Fruit fly (Drosophila melanogaster) whole organism, embryonic: Measurements from ENCODE around the gene zen.

ENCODE experiments used
- Abd-B ChIP-seq: fragments of 200-800 bp; sonication (Bioruptor generic); optimal IDR thresholded peaks from 2 replicates; lab custom pipeline; 2018; ENCODE audit warnings: missing biosample characterization, mild to moderate bottlenecking, missing genetic modification characterization, moderate library complexity
- CG10147 ChIP-seq: fragments of 200-800 bp; sonication (Bioruptor generic); optimal IDR thresholded peaks from 2 replicates; lab custom pipeline; 2019; ENCODE audit warnings: missing biosample characterization, mild to moderate bottlenecking, missing genetic modification characterization, moderate library complexity
- CG1024 ChIP-seq: fragments of 200-800 bp; sonication (Bioruptor generic); IDR thresholded peaks from 2 replicates; pipeline ENCODE4 v1.3.6; 2022; ENCODE audit warnings: missing biosample characterization, missing genetic modification characterization
- CG10654 ChIP-seq: fragments of 200-800 bp; sonication (Bioruptor generic); optimal IDR thresholded peaks from 2 replicates; lab custom pipeline; 2016; ENCODE audit warnings: missing biosample characterization, missing genetic modification characterization
- CG11247 ChIP-seq: fragments of 200-800 bp; sonication (Bioruptor generic); IDR thresholded peaks from 2 replicates; pipeline ENCODE4 v1.3.6; 2022; ENCODE audit warnings: missing biosample characterization, missing genetic modification characterization
- CG11504 ChIP-seq: fragments of 200-800 bp; sonication (Bioruptor generic); optimal IDR thresholded peaks from 3 replicates; lab custom pipeline; 2019; ENCODE audit warnings: missing biosample characterization, mild to moderate bottlenecking, missing genetic modification characterization, moderate library complexity
- CG11695 ChIP-seq: fragments of 200-800 bp; sonication (Bioruptor generic); IDR thresholded peaks from 3 replicates; pipeline ENCODE4 v1.3.6; 2022; ENCODE audit warnings: missing biosample characterization, missing genetic modification characterization
- CG11723 ChIP-seq: fragments of 200-800 bp; sonication (Bioruptor generic); optimal IDR thresholded peaks from 2 replicates; lab custom pipeline; 2017; ENCODE audit warnings: missing biosample characterization, mild to moderate bottlenecking, missing genetic modification characterization
- CG13424 ChIP-seq: fragments of 200-800 bp; sonication (Bioruptor generic); optimal IDR thresholded peaks from 2 replicates; lab custom pipeline; 2019; ENCODE audit warnings: missing biosample characterization, mild to moderate bottlenecking, missing genetic modification characterization, moderate library complexity
- CG13624 ChIP-seq: fragments of 200-800 bp; sonication (Bioruptor generic); optimal IDR thresholded peaks from 2 replicates; lab custom pipeline; 2016; ENCODE audit warnings: missing biosample characterization, missing genetic modification characterization
- CG15011 ChIP-seq: fragments of 200-800 bp; sonication (Bioruptor generic); optimal IDR thresholded peaks from 3 replicates; lab custom pipeline; 2018; ENCODE audit warnings: missing biosample characterization, mild to moderate bottlenecking, missing genetic modification characterization
- CG1529 ChIP-seq: fragments of 200-800 bp; sonication (Bioruptor generic); optimal IDR thresholded peaks from 3 replicates; lab custom pipeline; 2018; ENCODE audit warnings: missing biosample characterization, missing genetic modification characterization
- CG17612 ChIP-seq: fragments of 200-800 bp; sonication (Bioruptor generic); IDR thresholded peaks from 2 replicates; pipeline ENCODE4 v1.3.6; 2022; ENCODE audit warnings: missing biosample characterization, missing genetic modification characterization
- CG18011 ChIP-seq: fragments of 200-800 bp; sonication (Bioruptor generic); optimal IDR thresholded peaks from 2 replicates; lab custom pipeline; 2017; ENCODE audit warnings: missing biosample characterization, missing genetic modification characterization, mild to moderate bottlenecking, moderate library complexity, missing genotype
- CG18476 ChIP-seq: fragments of 200-800 bp; sonication (Bioruptor generic); optimal IDR thresholded peaks from 2 replicates; lab custom pipeline; 2016; ENCODE audit warnings: missing biosample characterization, mild to moderate bottlenecking, missing genetic modification characterization
- CG2120 ChIP-seq: fragments of 200-800 bp; sonication (Bioruptor generic); optimal IDR thresholded peaks from 3 replicates; lab custom pipeline; 2016; ENCODE audit warnings: missing biosample characterization, missing genetic modification characterization
- CG2129 ChIP-seq: fragments of 200-800 bp; sonication (Bioruptor generic); IDR thresholded peaks from 2 replicates; pipeline ENCODE4 v1.3.6; 2022; ENCODE audit warnings: missing biosample characterization, missing genetic modification characterization; ENCODE audit not compliant: partially characterized antibody
- CG33557 ChIP-seq: fragments of 200-800 bp; sonication (Bioruptor generic); optimal IDR thresholded peaks from 2 replicates; lab custom pipeline; 2019; ENCODE audit warnings: missing biosample characterization, mild to moderate bottlenecking, missing genetic modification characterization, moderate library complexity
- CG6765 ChIP-seq: fragments of 200-800 bp; sonication (Bioruptor generic); optimal IDR thresholded peaks from 3 replicates; lab custom pipeline; 2017; ENCODE audit warnings: missing biosample characterization, mild to moderate bottlenecking, missing genetic modification characterization
- CG6854 ChIP-seq: fragments of 200-800 bp; sonication (Bioruptor generic); optimal IDR thresholded peaks from 3 replicates; lab custom pipeline; 2017; ENCODE audit warnings: missing biosample characterization, mild to moderate bottlenecking, missing genetic modification characterization
- CG9609 ChIP-seq: fragments of 200-800 bp; sonication (Bioruptor generic); optimal IDR thresholded peaks from 3 replicates; lab custom pipeline; 2016; ENCODE audit warnings: missing biosample characterization, missing genetic modification characterization
- CG9727 ChIP-seq: fragments of 200-800 bp; sonication (Bioruptor generic); optimal IDR thresholded peaks from 3 replicates; lab custom pipeline; 2017; ENCODE audit warnings: missing biosample characterization, mild to moderate bottlenecking, missing genetic modification characterization
- CTCF ChIP-seq: fragments of 200-800 bp; sonication (Bioruptor generic); optimal IDR thresholded peaks from 2 replicates; lab custom pipeline; 2017; ENCODE audit warnings: missing biosample characterization, mild to moderate bottlenecking, missing genetic modification characterization, moderate library complexity
- Dip2 ChIP-seq: fragments of 200-800 bp; sonication (Bioruptor generic); IDR thresholded peaks from 2 replicates; pipeline ENCODE4 v1.3.6; 2022; ENCODE audit warnings: missing biosample characterization, missing genetic modification characterization
- Doc2 ChIP-seq: fragments of 200-800 bp; sonication (Bioruptor generic); IDR thresholded peaks from 2 replicates; pipeline ENCODE4 v1.3.6; 2022; ENCODE audit warnings: missing biosample characterization, missing genetic modification characterization
- HmgZ ChIP-seq: fragments of 200-800 bp; sonication (Bioruptor generic); optimal IDR thresholded peaks from 2 replicates; lab custom pipeline; 2018; ENCODE audit warnings: missing biosample characterization, mild to moderate bottlenecking, missing genetic modification characterization
- MTF-1 ChIP-seq: fragments of 200-800 bp; sonication (Bioruptor generic); optimal IDR thresholded peaks from 2 replicates; lab custom pipeline; 2018; ENCODE audit warnings: missing biosample characterization, mild to moderate bottlenecking, missing genetic modification characterization, borderline replicate concordance
- Myb ChIP-seq: fragments of 200-800 bp; sonication (Bioruptor generic); optimal IDR thresholded peaks from 2 replicates; lab custom pipeline; 2016; ENCODE audit warnings: missing biosample characterization, missing genetic modification characterization
- Rx ChIP-seq: fragments of 200-800 bp; sonication (Bioruptor generic); IDR thresholded peaks from 2 replicates; pipeline ENCODE4 v1.3.6; 2022; ENCODE audit warnings: missing biosample characterization, missing genetic modification characterization
- Xrp1 ChIP-seq: fragments of 200-800 bp; sonication (Bioruptor generic); IDR thresholded peaks from 2 replicates; pipeline ENCODE4 v1.3.6; 2022; ENCODE audit warnings: missing biosample characterization, missing genetic modification characterization
- abd-A ChIP-seq: fragments of 200-800 bp; sonication (Bioruptor generic); optimal IDR thresholded peaks from 3 replicates; lab custom pipeline; 2019; ENCODE audit warnings: missing biosample characterization, mild to moderate bottlenecking, missing genetic modification characterization, moderate library complexity
- chif ChIP-seq, 2 experiments: fragments of 200-800 bp; sonication (Bioruptor generic); optimal IDR thresholded peaks; 3 replicates each; lab custom pipeline; 2016; ENCODE audit warnings: missing biosample characterization in 2 of 2, missing genetic modification characterization in 2 of 2
- croc ChIP-seq: fragments of 200-800 bp; sonication (Bioruptor generic); conservative IDR thresholded peaks from 3 replicates; pipeline ENCODE4 v1.3.6; 2022; ENCODE audit warnings: missing biosample characterization, missing genetic modification characterization
- dmrt99B ChIP-seq: fragments of 200-800 bp; sonication (Bioruptor generic); optimal IDR thresholded peaks from 2 replicates; lab custom pipeline; 2018; ENCODE audit warnings: missing biosample characterization, mild to moderate bottlenecking, missing genetic modification characterization, moderate library complexity
- emc ChIP-seq: fragments of 200-800 bp; sonication (Bioruptor generic); optimal IDR thresholded peaks from 2 replicates; lab custom pipeline; 2016; ENCODE audit warnings: missing biosample characterization, missing genetic modification characterization
- lmd ChIP-seq: fragments of 200-800 bp; sonication (Bioruptor generic); IDR thresholded peaks from 2 replicates; pipeline ENCODE4 v1.3.6; 2022; ENCODE audit warnings: missing biosample characterization, missing genetic modification characterization
- nerfin-1 ChIP-seq: fragments of 200-800 bp; sonication (Bioruptor generic); optimal IDR thresholded peaks from 3 replicates; lab custom pipeline; 2019; ENCODE audit warnings: missing biosample characterization, mild to moderate bottlenecking, missing genetic modification characterization, moderate library complexity
- odd ChIP-seq: fragments of 200-800 bp; sonication (Bioruptor generic); optimal IDR thresholded peaks from 2 replicates; lab custom pipeline; 2017; ENCODE audit warnings: missing biosample characterization, mild to moderate bottlenecking, missing genetic modification characterization
- p53 ChIP-seq: fragments of 200-800 bp; sonication (Bioruptor generic); optimal IDR thresholded peaks from 2 replicates; lab custom pipeline; 2016; ENCODE audit warnings: missing biosample characterization, missing genetic modification characterization
- pan ChIP-seq, 4 experiments: fragments of >200 bp in 3 of 4; fragments of 200-800 bp in 1 of 4; sonication (Bioruptor generic) in 1 of 4; optimal IDR thresholded peaks in 3 of 4; IDR thresholded peaks in 1 of 4; 2 replicates each; pipeline versions ENCODE4 v1.3.6 to Lab custom; 2017 to 2022; ENCODE audit warnings: missing biosample characterization in 2 of 4, missing genetic modification characterization in 2 of 4, mixed read lengths in 1 of 4
- pnt ChIP-seq: fragments of 200-800 bp; sonication (Bioruptor generic); optimal IDR thresholded peaks from 3 replicates; lab custom pipeline; 2016; ENCODE audit warnings: missing biosample characterization, missing genetic modification characterization
- repo ChIP-seq: fragments of 200-800 bp; sonication (Bioruptor generic); optimal IDR thresholded peaks from 2 replicates; lab custom pipeline; 2016; ENCODE audit warnings: missing biosample characterization, missing genetic modification characterization
- salm ChIP-seq: fragments of 200-800 bp; sonication (Bioruptor generic); optimal IDR thresholded peaks from 2 replicates; lab custom pipeline; 2018; ENCODE audit warnings: missing biosample characterization, mild to moderate bottlenecking, missing genetic modification characterization
- sc ChIP-seq, 3 experiments: fragments of >200 bp in 2 of 3; fragments of 200-800 bp in 1 of 3; sonication (Bioruptor generic) in 1 of 3; optimal IDR thresholded peaks; 2 replicates in 2 of 3; 3 replicates in 1 of 3; lab custom pipeline; 2017; ENCODE audit warnings: mild to moderate bottlenecking in 1 of 3, missing biosample characterization in 1 of 3, missing genetic modification characterization in 1 of 3, missing genetic modification reagents in 1 of 3
- sd ChIP-seq: fragments of 200-800 bp; sonication (Bioruptor generic); optimal IDR thresholded peaks from 3 replicates; lab custom pipeline; 2018; ENCODE audit warnings: missing biosample characterization, mild to moderate bottlenecking, missing genetic modification characterization, moderate library complexity
- sug ChIP-seq: fragments of 200-800 bp; optimal IDR thresholded peaks from 2 replicates; lab custom pipeline; 2019; ENCODE audit warnings: missing biosample characterization, mild to moderate bottlenecking, missing genetic modification characterization, moderate library complexity
- twi ChIP-seq: fragments of 200-800 bp; optimal IDR thresholded peaks from 2 replicates; lab custom pipeline; 2019; ENCODE audit warnings: missing biosample characterization, mild to moderate bottlenecking, missing genetic modification characterization, moderate library complexity
- vnd ChIP-seq: fragments of 200-800 bp; sonication (Bioruptor generic); IDR thresholded peaks from 3 replicates; pipeline ENCODE4 v1.3.6; 2022; ENCODE audit warnings: missing biosample characterization, missing genetic modification characterization; ENCODE audit not compliant: partially characterized antibody
- zen ChIP-seq: fragments of 200-800 bp; sonication (Bioruptor generic); optimal IDR thresholded peaks from 3 replicates; lab custom pipeline; 2018; ENCODE audit warnings: missing biosample characterization, mild to moderate bottlenecking, missing genetic modification characterization, moderate library complexity

The zen gene

DNA sequence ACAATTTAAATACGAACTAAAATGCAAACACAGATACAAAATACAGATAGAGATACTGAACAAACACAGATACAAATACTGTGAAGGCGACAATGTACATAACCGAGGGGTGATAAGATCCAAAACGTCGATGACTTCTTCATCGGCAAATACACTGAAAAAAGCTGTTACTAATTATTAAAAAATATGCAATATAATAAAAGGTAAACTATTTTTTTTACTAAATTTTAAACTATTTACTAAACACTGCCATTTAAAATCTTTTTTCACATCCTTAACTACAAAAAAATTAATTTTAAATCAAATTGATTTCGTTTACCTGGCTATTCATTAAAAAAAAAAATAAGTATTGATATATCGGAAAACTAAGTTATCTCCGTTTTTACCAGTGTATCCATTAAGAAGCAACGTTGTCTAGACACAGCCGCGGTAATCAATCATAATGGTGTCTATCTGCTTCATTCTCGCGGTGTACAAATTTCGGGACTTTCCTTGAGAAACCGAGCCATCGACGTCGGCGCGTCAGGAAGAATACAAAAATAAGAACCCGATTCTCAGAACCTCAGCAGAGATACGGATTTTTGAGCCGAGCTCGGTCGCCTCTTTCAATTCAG lies 8.9 kb upstream of the zen start (continued):
- TF ChIP-seq twi (tag; lab: Kevin White, UChicago) (peak; percentile 90), CG2129 (GFP tag; lab: Robert Waterston, UW) (no peak), CG17612 (no peak), HmgZ (tag; lab: Kevin White, UChicago) (peak; percentile 6), CG18011 (peak; percentile 26), lmd (peak; percentile 70), CG18476 (GFP tag; lab: Kevin White, UChicago) (peak; percentile 40), sug (tag; lab: Kevin White, UChicago) (peak; percentile 44), Xrp1 (GFP tag; lab: Robert Waterston, UW) (peak; percentile 94), zen (tag; lab: Kevin White, UChicago) (peak; percentile 100), CG13424 (peak; percentile 90), CG33557 (GFP tag; lab: Kevin White, UChicago) (peak; percentile 99), pan (optimal IDR thresholded peaks at IDR 0.05; lab: Kevin White, UChicago) (no peak), pan (GFP tag; optimal IDR thresholded peaks at IDR 0.05 in 1 of 2, IDR thresholded peaks at IDR 0.05 in 1 of 2) (peak in 1 of 2 experiments; percentile 66), dmrt99B (tag; lab: Kevin White, UChicago) (peak; percentile 85), Dip2 (GFP tag; lab: Robert Waterston, UW) (no peak), Myb (peak; percentile 0), MTF-1 (GFP tag; lab: Kevin White, UChicago) (peak; percentile 82), CG6765 (GFP tag; lab: Kevin White, UChicago) (no peak), odd (GFP tag; lab: Kevin White, UChicago) (peak; percentile 80), CG11247 (0 out of 2 replicates have a peak, but pooled peaks have one; percentile 32), nerfin-1 (peak; percentile 84), Doc2 (GFP tag; lab: Robert Waterston, UW) (no peak), emc (no peak), CG1024 (GFP tag; lab: Robert Waterston, UW) (no peak; the same call in 1 of the 2 replicates), croc (GFP tag; lab: Robert Waterston, UW) (peak; percentile 83), CG11695 (GFP tag; lab: Robert Waterston, UW) (peak; percentile 82), CG13624 (GFP tag; lab: Kevin White, UChicago) (peak; percentile 21), CG9609 (GFP tag; lab: Kevin White, UChicago) (peak; percentile 33), vnd (GFP tag; lab: Robert Waterston, UW) (no peak), CG11504 (tag; lab: Kevin White, UChicago) (peak; percentile 87), sc (optimal IDR thresholded peaks at IDR 0.05; lab: Kevin White, UChicago) (no peak), sc (GFP tag; optimal IDR thresholded peaks at IDR 0.05; lab: Kevin White, UChicago) (peak; percentile 87), CG11723 (GFP tag; lab: Kevin White, UChicago) (peak; percentile 50), Abd-B (GFP tag; lab: Kevin White, UChicago) (peak; percentile 89), chif (GFP tag; optimal IDR thresholded peaks at IDR 0.05; lab: Kevin White, UChicago) (peak; percentile 9 to 82), CG2120 (no peak), p53 (peak; percentile 9), CG15011 (GFP tag; lab: Kevin White, UChicago) (peak; percentile 65), CG1529 (GFP tag; lab: Kevin White, UChicago) (peak; percentile 82), salm (tag; lab: Kevin White, UChicago) (peak; percentile 59), abd-A (tag; lab: Kevin White, UChicago) (no peak), Rx (GFP tag; lab: Robert Waterston, UW) (no peak), repo (GFP tag; lab: Kevin White, UChicago) (no peak), CG10654 (peak; percentile 79), CG6854 (GFP tag; lab: Kevin White, UChicago) (peak; percentile 38), CG9727 (GFP tag; lab: Kevin White, UChicago) (peak; percentile 99), CG10147 (GFP tag; lab: Kevin White, UChicago) (peak; percentile 48), CTCF (GFP tag; lab: Kevin White, UChicago) (no peak), pnt (GFP tag; lab: Kevin White, UChicago) (peak; percentile 9), sd (tag; lab: Kevin White, UChicago) (no peak)
